Worm (Caenorhabditis elegans) whole organism, early embryonic: ENCODE data around the gene srbc-37.

Experiments
- pes-1 ChIP-seq: fragments of 200-800 bp; sonication (Bioruptor generic); IDR thresholded peaks from 2 replicates; pipeline ENCODE4 v1.3.6; 2022; ENCODE audit warnings: missing genetic modification reagents, missing genetic modification characterization, missing compliant biosample characterization
- sea-1 ChIP-seq: fragments of 200-800 bp; sonication (Bioruptor generic); conservative IDR thresholded peaks from 2 replicates; pipeline ENCODE4 v1.3.6; 2022; ENCODE audit warnings: missing genetic modification characterization, missing compliant biosample characterization
- tbx-11 ChIP-seq: fragments of 200-800 bp; sonication (Bioruptor generic); IDR thresholded peaks from 2 replicates; pipeline ENCODE4 v1.3.6; 2022; ENCODE audit warnings: missing genetic modification characterization, missing compliant biosample characterization

DNA sequence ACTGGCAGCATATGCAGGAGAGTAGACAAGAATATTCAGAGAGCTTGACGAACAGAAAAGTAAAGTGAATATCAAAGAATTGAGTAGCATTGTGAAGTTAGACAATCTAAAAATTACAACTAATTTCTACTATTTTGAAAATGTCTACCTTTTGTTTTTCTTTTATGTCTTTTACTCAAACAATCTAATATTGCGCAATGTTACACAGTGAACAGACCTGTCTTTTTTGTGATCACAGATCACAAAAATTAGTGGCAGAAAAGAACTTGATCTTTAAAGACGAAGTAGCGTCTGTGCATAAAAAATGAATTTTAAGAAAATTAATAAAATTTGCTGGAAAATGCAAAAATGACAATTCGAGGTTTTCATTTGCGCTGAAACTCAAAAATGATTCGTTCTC, 3.3 kb upstream of the srbc-37 start:
- no peak for TF ChIP-seq tbx-11
- TF ChIP-seq pes-1 (GFP tag; lab: Robert Waterston, UW), result no peak
- no peak for TF ChIP-seq sea-1 (GFP tag; lab: Robert Waterston, UW)
